Fruit fly (Drosophila melanogaster) whole organism: ENCODE measurements around the gene Ilp7.

Experiments
- CG8478 ChIP-seq: fragments of >200 bp; optimal IDR thresholded peaks from 2 replicates; lab custom pipeline; 2018; ENCODE audit warnings: inconsistent platforms
- EcR ChIP-seq, 2 experiments: fragments of >200 bp; optimal IDR thresholded peaks; 2 replicates each; lab custom pipeline; 2017; ENCODE audit warnings: missing biosample characterization in 2 of 2, missing genetic modification characterization in 2 of 2, missing genetic modification reagents in 2 of 2
- pan ChIP-seq: fragments of >200 bp; optimal IDR thresholded peaks from 2 replicates; lab custom pipeline; 2017
- psq ChIP-seq: fragments of >200 bp; optimal IDR thresholded peaks from 2 replicates; lab custom pipeline; 2017
- usp ChIP-seq: fragments of >200 bp; optimal IDR thresholded peaks from 2 replicates; lab custom pipeline; 2017; ENCODE audit warnings: missing biosample characterization, missing genetic modification characterization, mixed read lengths

DNA sequence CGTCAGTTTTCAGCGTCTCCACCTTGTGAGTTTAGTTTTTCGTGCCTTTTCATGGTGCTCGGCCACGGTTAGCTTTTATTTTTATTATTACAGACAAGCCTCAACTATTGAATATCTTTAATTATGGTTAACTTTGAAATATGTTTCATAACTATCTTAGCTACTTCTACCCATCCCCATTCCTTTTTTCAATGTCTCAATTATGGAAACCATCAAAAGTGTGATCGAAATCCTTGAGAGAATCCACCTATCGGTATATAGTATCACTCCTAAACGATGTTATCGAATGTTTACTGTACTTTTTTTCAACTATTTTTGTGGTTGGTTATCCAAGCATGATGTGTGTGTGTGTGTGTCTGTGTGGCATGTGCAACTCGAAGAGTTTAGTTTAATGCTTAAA lies 46.6 kb downstream of the Ilp7 start:
- TF ChIP-seq EcR (GFP tag; optimal IDR thresholded peaks at IDR 0.05; lab: Kevin White, UChicago) (no peak), CG8478 (no peak), psq (no peak), pan (lab: Kevin White, UChicago) (no peak), usp (no peak)
